Fruit fly (Drosophila melanogaster) whole organism, wandering third instar larva: Measurements from ENCODE around the gene CG15365.
A peak's percentile ranks its signal among the peaks of the same experiment; 100 is the strongest.

Source experiments
- Abd-B ChIP-seq: fragments of >200 bp; optimal IDR thresholded peaks from 2 replicates; lab custom pipeline; 2017; ENCODE audit warnings: missing biosample characterization, missing genetic modification characterization
- CG32264 ChIP-seq: fragments of 200-800 bp; sonication (Bioruptor generic); optimal IDR thresholded peaks from 2 replicates; lab custom pipeline; 2016; ENCODE audit warnings: missing biosample characterization, missing genetic modification characterization
- CrebA ChIP-seq: fragments of 200-800 bp; sonication (Bioruptor generic); optimal IDR thresholded peaks from 2 replicates; lab custom pipeline; 2016; ENCODE audit warnings: missing biosample characterization, mild to moderate bottlenecking, missing genetic modification characterization, borderline replicate concordance
- Dfd ChIP-seq: fragments of >200 bp; optimal IDR thresholded peaks from 2 replicates; lab custom pipeline; 2017; ENCODE audit warnings: missing biosample characterization, missing genetic modification characterization
- Dif ChIP-seq: fragments of 200-275, 200-300 bp; sonication (Bioruptor generic); optimal IDR thresholded peaks from 2 replicates; lab custom pipeline; 2018; ENCODE audit warnings: missing biosample characterization, missing genetic modification characterization; ENCODE audit not compliant: partially characterized antibody
- GATAd ChIP-seq: sonication (Bioruptor generic); optimal IDR thresholded peaks from 2 replicates; lab custom pipeline; 2016; ENCODE audit warnings: missing biosample characterization, missing genetic modification characterization
- Hr78 ChIP-seq: fragments of >200 bp; optimal IDR thresholded peaks from 2 replicates; lab custom pipeline; 2017; ENCODE audit warnings: missing biosample characterization, missing genetic modification characterization
- Hr83 ChIP-seq: fragments of 200-300 bp; sonication (Bioruptor generic); optimal IDR thresholded peaks from 2 replicates; lab custom pipeline; 2016; ENCODE audit warnings: missing biosample characterization, mild to moderate bottlenecking, missing genetic modification characterization, moderate library complexity; ENCODE audit not compliant: poor library complexity, severe bottlenecking
- Jra ChIP-seq: sonication (Bioruptor generic); optimal IDR thresholded peaks from 2 replicates; lab custom pipeline; 2016; ENCODE audit warnings: missing biosample characterization, missing genetic modification characterization
- N ChIP-seq: fragments of >200 bp; optimal IDR thresholded peaks from 2 replicates; lab custom pipeline; 2018; ENCODE audit warnings: missing biosample characterization, missing external identifiers, missing genetic modification characterization
- OdsH ChIP-seq: fragments of 200-800 bp; sonication (Bioruptor generic); optimal IDR thresholded peaks from 2 replicates; lab custom pipeline; 2016; ENCODE audit warnings: missing biosample characterization, mild to moderate bottlenecking, missing genetic modification characterization
- Rel ChIP-seq, 2 experiments: fragments of 200-800 bp; sonication (Bioruptor generic) in 1 of 2; optimal IDR thresholded peaks; 2 replicates in 1 of 2; 3 replicates in 1 of 2; lab custom pipeline; 2016 to 2019; ENCODE audit warnings: mild to moderate bottlenecking in 2 of 2, missing biosample characterization in 2 of 2, missing genetic modification characterization in 2 of 2, moderate library complexity in 1 of 2
- Sp1 ChIP-seq: fragments of 200-800 bp; sonication (Bioruptor generic); optimal IDR thresholded peaks from 3 replicates; lab custom pipeline; 2019; ENCODE audit warnings: missing biosample characterization, mild to moderate bottlenecking, missing genetic modification characterization, moderate library complexity
- Vsx2 ChIP-seq: fragments of 200-300, 225-300 bp; sonication (Bioruptor generic); optimal IDR thresholded peaks from 2 replicates; lab custom pipeline; 2018; ENCODE audit warnings: missing biosample characterization, missing genetic modification characterization; ENCODE audit not compliant: partially characterized antibody
- br ChIP-seq: fragments of 200-800 bp; sonication (Bioruptor generic); optimal IDR thresholded peaks from 2 replicates; lab custom pipeline; 2016; ENCODE audit warnings: missing biosample characterization, missing genetic modification characterization
- brk ChIP-seq: fragments of 200-800 bp; sonication (Bioruptor generic); optimal IDR thresholded peaks from 2 replicates; lab custom pipeline; 2016; ENCODE audit warnings: missing biosample characterization, mild to moderate bottlenecking, missing genetic modification characterization
- dl ChIP-seq, 2 experiments: fragments of 175-275, 200-275 bp in 1 of 2; fragments of 200-275 bp in 1 of 2; sonication (Bioruptor generic); optimal IDR thresholded peaks; lab custom pipeline; 2018; ENCODE audit warnings: mild to moderate bottlenecking in 2 of 2, missing biosample characterization in 2 of 2, missing genetic modification characterization in 2 of 2, moderate library complexity in 2 of 2; ENCODE audit not compliant: partially characterized antibody in 2 of 2, insufficient read depth in 1 of 2
- dmrt93B ChIP-seq: fragments of 200-800 bp; sonication (Bioruptor generic); optimal IDR thresholded peaks from 2 replicates; lab custom pipeline; 2018; ENCODE audit warnings: missing biosample characterization, mild to moderate bottlenecking, missing genetic modification characterization
- dsf ChIP-seq: sonication (Bioruptor generic); optimal IDR thresholded peaks from 2 replicates; lab custom pipeline; 2016; ENCODE audit warnings: missing biosample characterization, missing genetic modification characterization, borderline replicate concordance
- ey ChIP-seq: fragments of 200-800 bp; sonication (Bioruptor generic); optimal IDR thresholded peaks from 2 replicates; lab custom pipeline; 2016; ENCODE audit warnings: missing biosample characterization, missing genetic modification characterization
- foxo ChIP-seq, 2 experiments: fragments of 200-800 bp; sonication (Bioruptor generic); optimal IDR thresholded peaks; 2 replicates in 1 of 2; 3 replicates in 1 of 2; lab custom pipeline; 2016 to 2017; ENCODE audit warnings: missing biosample characterization in 2 of 2, missing genetic modification characterization in 2 of 2
- h ChIP-seq: fragments of 200-800 bp; sonication (Bioruptor generic); optimal IDR thresholded peaks from 3 replicates; lab custom pipeline; 2016; ENCODE audit warnings: missing biosample characterization, mild to moderate bottlenecking, missing genetic modification characterization
- jim ChIP-seq: fragments of 175-275, 200-325 bp; sonication (Bioruptor generic); optimal IDR thresholded peaks from 2 replicates; lab custom pipeline; 2016; ENCODE audit warnings: missing biosample characterization, mild to moderate bottlenecking, missing genetic modification characterization
- lola ChIP-seq: fragments of >200 bp; optimal IDR thresholded peaks from 2 replicates; lab custom pipeline; 2017; ENCODE audit warnings: missing biosample characterization, missing genetic modification characterization
- pan ChIP-seq: fragments of >200 bp; optimal IDR thresholded peaks from 2 replicates; lab custom pipeline; 2017
- psq ChIP-seq: fragments of 200-800 bp; sonication (Bioruptor generic); optimal IDR thresholded peaks from 3 replicates; lab custom pipeline; 2017; ENCODE audit warnings: missing biosample characterization, mild to moderate bottlenecking, missing genetic modification characterization, moderate library complexity
- rgr ChIP-seq: fragments of 200-800 bp; sonication (Bioruptor generic); optimal IDR thresholded peaks from 3 replicates; lab custom pipeline; 2016; ENCODE audit warnings: missing biosample characterization, mild to moderate bottlenecking, missing genetic modification characterization
- sage ChIP-seq: fragments of 200-800 bp; sonication (Bioruptor generic); optimal IDR thresholded peaks from 2 replicates; lab custom pipeline; 2016; ENCODE audit warnings: missing biosample characterization, mild to moderate bottlenecking, missing genetic modification characterization
- sv ChIP-seq: fragments of 200-800 bp; sonication (Bioruptor generic); optimal IDR thresholded peaks from 3 replicates; lab custom pipeline; 2016; ENCODE audit warnings: missing biosample characterization, missing genetic modification characterization
- tai ChIP-seq: sonication (Bioruptor generic); optimal IDR thresholded peaks from 2 replicates; lab custom pipeline; 2016; ENCODE audit warnings: missing biosample characterization, missing genetic modification characterization
- usp ChIP-seq: fragments of >200 bp; optimal IDR thresholded peaks from 2 replicates; lab custom pipeline; 2017; ENCODE audit warnings: missing biosample characterization, missing genetic modification characterization
- woc ChIP-seq: sonication (Bioruptor generic); optimal IDR thresholded peaks from 2 replicates; lab custom pipeline; 2016; ENCODE audit warnings: missing biosample characterization, mild to moderate bottlenecking, missing genetic modification characterization

Gene CG15365

dm6 chrX:9029900-9030373, 37.8 kb downstream of the CG15365 start, which contains the start of gene Nost:
Nost (plus strand) TSS chrX:9030205.
- TF ChIP-seq Hr83 (no peak), sage (GFP tag; lab: Kevin White, UChicago) (no peak), ey (no peak), CG32264 (GFP tag; lab: Kevin White, UChicago) (no peak), Dif (GFP tag; lab: Kevin White, UChicago) (peak; percentile 95), Abd-B (GFP tag; lab: Kevin White, UChicago) (no peak), dl (GFP tag; optimal IDR thresholded peaks at IDR 0.05; lab: Kevin White, UChicago; ENCODE audit: insufficient read depth in 1 of 2, partially characterized antibody in 2 of 2) (peak; percentile 92 to 95), Jra (GFP tag; lab: Kevin White, UChicago) (no peak), h (GFP tag; lab: Kevin White, UChicago) (peak; percentile 31), dsf (GFP tag; lab: Kevin White, UChicago) (no peak), Rel (GFP tag; optimal IDR thresholded peaks at IDR 0.05; lab: Kevin White, UChicago) (no peak), Rel (tag; optimal IDR thresholded peaks at IDR 0.05; lab: Kevin White, UChicago) (peak; percentile 2), br (no peak), woc (GFP tag; lab: Kevin White, UChicago) (no peak), Hr78 (GFP tag; lab: Kevin White, UChicago) (no peak), CrebA (GFP tag; lab: Kevin White, UChicago) (peak; percentile 24), sv (GFP tag; lab: Kevin White, UChicago) (no peak), brk (GFP tag; lab: Kevin White, UChicago) (no peak), rgr (no peak), OdsH (GFP tag; lab: Kevin White, UChicago) (no peak), Dfd (GFP tag; lab: Kevin White, UChicago) (no peak), Vsx2 (peak; percentile 85), Sp1 (peak; percentile 2)

- no peak for TF ChIP-seq CG32264 (GFP tag; lab: Kevin White, UChicago)
- TF ChIP-seq sage (GFP tag; lab: Kevin White, UChicago): no peak
- no peak for TF ChIP-seq dmrt93B (GFP tag; lab: Kevin White, UChicago)
- TF ChIP-seq usp: no peak
- no peak for TF ChIP-seq sv (GFP tag; lab: Kevin White, UChicago)
- TF ChIP-seq br: no peak
- no peak for TF ChIP-seq psq (GFP tag; lab: Kevin White, UChicago)
- TF ChIP-seq dsf (GFP tag; lab: Kevin White, UChicago): no peak
- no peak for TF ChIP-seq jim (GFP tag; lab: Kevin White, UChicago)
Observed at dm6 chrX:9029416-9029815, 38.4 kb downstream of the CG15365 start.

- TF ChIP-seq Hr83 (no peak), usp (no peak), dsf (GFP tag; lab: Kevin White, UChicago) (no peak), OdsH (GFP tag; lab: Kevin White, UChicago) (no peak), woc (GFP tag; lab: Kevin White, UChicago) (no peak), psq (GFP tag; lab: Kevin White, UChicago) (no peak), dl (GFP tag; optimal IDR thresholded peaks at IDR 0.05; lab: Kevin White, UChicago; ENCODE audit: insufficient read depth in 1 of 2, partially characterized antibody in 2 of 2) (no peak), brk (GFP tag; lab: Kevin White, UChicago) (no peak), Rel (GFP tag; optimal IDR thresholded peaks at IDR 0.05; lab: Kevin White, UChicago) (no peak), Rel (tag; optimal IDR thresholded peaks at IDR 0.05; lab: Kevin White, UChicago) (no peak), Dfd (GFP tag; lab: Kevin White, UChicago) (no peak), pan (lab: Kevin White, UChicago) (no peak), foxo (GFP tag; optimal IDR thresholded peaks at IDR 0.05; lab: Kevin White, UChicago) (no peak), sage (GFP tag; lab: Kevin White, UChicago) (no peak), lola (GFP tag; lab: Kevin White, UChicago) (no peak), CG32264 (GFP tag; lab: Kevin White, UChicago) (no peak), CrebA (GFP tag; lab: Kevin White, UChicago) (no peak), GATAd (no peak), tai (no peak), N (GFP tag; lab: Kevin White, UChicago) (no peak)
- TF ChIP-seq, all 38 proteins: peak for 0
Observed at dm6 chrX:9020092-9020491, 47.7 kb downstream of the CG15365 start.
